Worm (Caenorhabditis elegans) whole organism, L3 larva: ENCODE data around the gene acr-21.
A peak's percentile ranks its signal among the peaks of the same experiment; 100 is the strongest.
"Not testable (repeated sequence)": the region's sequence is repeated elsewhere in the genome, so short reads cannot be mapped to it uniquely, and the experiment has no call there.

Experiments used
- daf-12 ChIP-seq: fragments of 150-350 bp; optimal IDR thresholded peaks from 2 replicates; lab custom pipeline; 2014; ENCODE audit warnings: missing biosample characterization, missing genetic modification reagents, missing genetic modification characterization
- nhr-25 ChIP-seq: sonication (generic microtip); optimal IDR thresholded peaks from 2 replicates; lab custom pipeline; 2017; ENCODE audit warnings: missing biosample characterization, missing genetic modification characterization
- nhr-67 ChIP-seq: fragments of 150-350 bp; optimal IDR thresholded peaks from 2 replicates; lab custom pipeline; 2014; ENCODE audit warnings: missing biosample characterization, missing genetic modification characterization
- pha-4 ChIP-seq: fragments of 150-350 bp; optimal IDR thresholded peaks from 2 replicates; lab custom pipeline; 2014; ENCODE audit warnings: missing biosample characterization, missing genetic modification reagents, missing genetic modification characterization
- skn-1 ChIP-seq: fragments of 150-350 bp; optimal IDR thresholded peaks from 2 replicates; lab custom pipeline; 2014; ENCODE audit warnings: missing biosample characterization, missing genetic modification characterization

ce11 chrIII:6551187-6552058 lies 30.3 kb upstream of the acr-21 start, which contains the start of gene C09E7.7:
- TF ChIP-seq nhr-67 (tag; lab: Kevin White, UChicago); skn-1 (tag; lab: Kevin White, UChicago); daf-12: not testable (repeated sequence)
- TF ChIP-seq nhr-25 (tag; lab: Kevin White, UChicago) (peak; percentile 15), pha-4 (tag; lab: Kevin White, UChicago) (peak; percentile 30)
